Fruit fly (Drosophila melanogaster): ENCODE results near the gene teq.

DNA sequence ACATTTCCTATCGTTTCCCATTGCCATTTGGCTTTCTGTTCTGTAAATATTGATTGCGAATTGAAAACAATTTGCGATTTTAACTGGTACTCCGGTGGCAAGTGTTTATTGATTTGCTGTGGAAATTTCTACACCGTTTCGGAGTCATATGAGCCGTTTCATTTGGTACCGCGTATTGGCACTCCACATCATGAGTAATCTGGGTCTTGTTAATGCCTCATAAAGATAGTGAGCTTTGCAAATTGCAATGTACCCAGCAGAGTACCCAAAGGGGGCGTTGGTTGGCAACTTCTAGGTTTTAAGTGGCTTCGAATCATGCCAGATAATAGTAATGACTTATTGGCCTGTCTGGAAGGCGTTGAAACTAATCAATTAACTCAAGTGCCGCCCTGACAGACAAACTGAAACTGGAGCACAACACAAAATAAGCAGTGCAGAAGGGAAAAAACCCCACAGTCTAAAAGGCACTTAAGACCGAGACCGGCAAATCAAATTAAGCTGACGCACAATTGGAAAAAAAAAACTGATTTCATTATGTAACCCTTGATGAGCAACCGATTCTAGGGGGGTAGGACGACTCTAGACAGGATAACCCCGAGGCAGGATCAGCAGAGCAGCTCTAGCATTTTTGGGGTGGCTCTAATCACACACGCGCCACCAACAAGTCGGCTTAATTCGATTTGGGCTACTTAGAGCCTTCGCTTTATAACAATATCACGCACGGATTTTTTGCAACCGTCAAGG is 21.5 kb upstream of the teq start:
- TF ChIP-seq Sp1 (GFP tag; optimal IDR thresholded peaks at IDR 0.05) = no peak
- TF ChIP-seq usp (GFP tag; optimal IDR thresholded peaks at IDR 0.05) = no peak
- no peak for TF ChIP-seq Hnf4 (GFP tag; optimal IDR thresholded peaks at IDR 0.05)

All from whole organism, wandering third instar larva.